Worm (Caenorhabditis elegans): ENCODE measurements around the gene str-69.

ce11 chrV:3081471-3081870 lies 24.2 kb downstream of the str-69 start, which contains the start of gene srt-7:
- no peak for TF ChIP-seq klf-2 (GFP tag; conservative IDR thresholded peaks at IDR 0.05)
- no peak for TF ChIP-seq cog-1 (tag; optimal IDR thresholded peaks at IDR 0.05)
- no peak for TF ChIP-seq tab-1 (GFP tag; IDR thresholded peaks at IDR 0.05)
- TF ChIP-seq ztf-23 (GFP tag; IDR thresholded peaks at IDR 0.05) = no peak

Measured in whole organism, midembryonic.